Worm (Caenorhabditis elegans): Measurements from ENCODE around the gene fbxa-5.

- TF ChIP-seq Y48G9A.11 (GFP tag; IDR thresholded peaks at IDR 0.05), result no peak
- TF ChIP-seq T26A8.4 (GFP tag; IDR thresholded peaks at IDR 0.05), result no peak
- TF ChIP-seq dve-1 (tag; optimal IDR thresholded peaks at IDR 0.05; ENCODE audit: insufficient read depth), result no peak
- no peak for TF ChIP-seq zag-1 (tag; optimal IDR thresholded peaks at IDR 0.05)
- TF ChIP-seq zip-2 (tag; optimal IDR thresholded peaks at IDR 0.05), result no peak
Measured at ce11 chrIII:1345694-1346093, 5.6 kb upstream of the fbxa-5 start, which contains the start of gene Y82E9BL.6.

Data from whole organism, L4 larva.